Worm (Caenorhabditis elegans): ENCODE measurements around the gene F09C6.11.
A peak's percentile ranks its signal among the peaks of the same experiment; 100 is the strongest.

The F09C6.11 gene

ce11 chrV:16853956-16854683 lies 28.0 kb downstream of the F09C6.11 start, which contains the start of the genes clec-35 and clec-27:
clec-35 (minus strand) TSS chrV:16854056.
clec-27 (plus strand) TSS chrV:16854633.
- TF ChIP-seq ama-1 (optimal IDR thresholded peaks at IDR 0.05): no peak
- TF ChIP-seq ama-1 (GFP tag; optimal IDR thresholded peaks at IDR 0.05): no peak
- no peak for TF ChIP-seq nhr-120 (GFP tag; IDR thresholded peaks at IDR 0.05)
- no peak for TF ChIP-seq ceh-40 (GFP tag; IDR thresholded peaks at IDR 0.05)
- no peak for TF ChIP-seq mel-28 (tag; optimal IDR thresholded peaks at IDR 0.05; ENCODE audit: borderline replicate concordance)
- no peak for TF ChIP-seq ceh-79 (tag; optimal IDR thresholded peaks at IDR 0.05)
- no peak for TF ChIP-seq madf-10 (tag; optimal IDR thresholded peaks at IDR 0.05)
- no peak for TF ChIP-seq F22D6.2 (tag; optimal IDR thresholded peaks at IDR 0.05)

ce11 chrV:16852002-16852401 lies 30.1 kb downstream of the F09C6.11 start, which contains the start of gene clec-37:
clec-37 (minus strand) TSS chrV:16852102.
- TF ChIP-seq lsl-1 (GFP tag; optimal IDR thresholded peaks at IDR 0.05) (no peak), aptf-3 (GFP tag; IDR thresholded peaks at IDR 0.05) (no peak), madf-8 (GFP tag; conservative IDR thresholded peaks at IDR 0.05) (no peak), hrde-1 (tag; optimal IDR thresholded peaks at IDR 0.05; ENCODE audit: borderline replicate concordance) (no peak), lin-54 (GFP tag; optimal IDR thresholded peaks at IDR 0.05) (no peak), C06A6.2 (GFP tag; conservative IDR thresholded peaks at IDR 0.05) (no peak), T26A5.8 (tag; optimal IDR thresholded peaks at IDR 0.05) (no peak), lir-1 (GFP tag; conservative IDR thresholded peaks at IDR 0.05) (no peak)

- peak; percentile 18 for TF ChIP-seq nhr-80 (tag; optimal IDR thresholded peaks at IDR 0.05)
- TF ChIP-seq Y95B8A.8 (GFP tag; IDR thresholded peaks at IDR 0.05): no peak
These were observed 33.6 kb downstream of the F09C6.11 start, which contains the start of the genes clec-36 and clec-26 for ce11 chrV:16848498-16848897. clec-36 (minus strand) TSS chrV:16848598. clec-26 (plus strand) TSS chrV:16848611.

ce11 chrV:16842941-16843340 lies 39.2 kb downstream of the F09C6.11 start, which contains the start of gene clec-25:
clec-25 (plus strand) TSS chrV:16843241.
- no peak for TF ChIP-seq cebp-1 (GFP tag; IDR thresholded peaks at IDR 0.05)
- TF ChIP-seq cebp-1 (tag; optimal IDR thresholded peaks at IDR 0.05): no peak
- TF ChIP-seq mxl-1 (tag; optimal IDR thresholded peaks at IDR 0.05): no peak
- TF ChIP-seq xnd-1 (tag; optimal IDR thresholded peaks at IDR 0.05): no peak
- TF ChIP-seq ztf-6 (GFP tag; IDR thresholded peaks at IDR 0.05): no peak
- no peak for TF ChIP-seq unc-62 (GFP tag; optimal IDR thresholded peaks at IDR 0.05)
- TF ChIP-seq egrh-3 (GFP tag; IDR thresholded peaks at IDR 0.05): no peak
- TF ChIP-seq F22D6.2 (tag; optimal IDR thresholded peaks at IDR 0.05): no peak
- TF ChIP-seq nhr-120 (GFP tag; IDR thresholded peaks at IDR 0.05): no peak
- TF ChIP-seq madf-3 (GFP tag; IDR thresholded peaks at IDR 0.05): no peak
- no peak for TF ChIP-seq ztf-25 (GFP tag; IDR thresholded peaks at IDR 0.05)
- TF ChIP-seq him-1 (tag; optimal IDR thresholded peaks at IDR 0.05): no peak
- no peak for TF ChIP-seq mcd-1 (GFP tag; IDR thresholded peaks at IDR 0.05)
- TF ChIP-seq unc-130 (GFP tag; optimal IDR thresholded peaks at IDR 0.05): no peak
- TF ChIP-seq ztf-22 (GFP tag; optimal IDR thresholded peaks at IDR 0.05): no peak
- TF ChIP-seq athp-1 (tag; optimal IDR thresholded peaks at IDR 0.05): no peak
- TF ChIP-seq Y53G8AR.9 (GFP tag; conservative IDR thresholded peaks at IDR 0.05): no peak
- no peak for TF ChIP-seq bed-2 (GFP tag; IDR thresholded peaks at IDR 0.05)

Data from whole organism, young adult.